Worm (Caenorhabditis elegans) whole organism, L4/young adult: ENCODE measurements around the gene alh-7.

Experiments used
- W03F9.2 ChIP-seq: fragments of 150-350 bp; optimal IDR thresholded peaks from 2 replicates; lab custom pipeline; 2014; ENCODE audit warnings: missing biosample characterization, missing genetic modification characterization
- dao-5 ChIP-seq: sonication (generic microtip); optimal IDR thresholded peaks from 2 replicates; lab custom pipeline; 2016; ENCODE audit warnings: missing genotype, missing genetic modification characterization, moderate library complexity, missing compliant biosample characterization
- him-1 ChIP-seq: sonication (generic microtip); optimal IDR thresholded peaks from 2 replicates; lab custom pipeline; 2016; ENCODE audit warnings: missing genotype, missing genetic modification reagents, missing genetic modification characterization, missing compliant biosample characterization

ce11 chrII:13485119-13485518 lies 6.5 kb downstream of the alh-7 start:
- TF ChIP-seq him-1 (tag; lab: Kevin White, UChicago) (no peak), W03F9.2 (tag; lab: Kevin White, UChicago) (no peak), dao-5 (no peak)
